Worm (Caenorhabditis elegans) whole organism, L3 larva: Measurements from ENCODE around the gene Y49F6A.5.

ENCODE experiments used
- ZK546.5 ChIP-seq: sonication (generic microtip); optimal IDR thresholded peaks from 2 replicates; lab custom pipeline; 2017; ENCODE audit warnings: missing biosample characterization, missing genetic modification characterization
- aly-2 ChIP-seq: fragments of 150-350 bp; optimal IDR thresholded peaks from 2 replicates; lab custom pipeline; 2014; ENCODE audit warnings: missing biosample characterization, missing genetic modification characterization
- ama-1 ChIP-seq: fragments of 150-350 bp; optimal IDR thresholded peaks from 2 replicates; lab custom pipeline; 2018
- ceh-28 ChIP-seq: fragments of 150-350 bp; optimal IDR thresholded peaks from 2 replicates; lab custom pipeline; 2014; ENCODE audit warnings: missing biosample characterization, missing genetic modification reagents, missing genetic modification characterization
- ceh-82 ChIP-seq: fragments of 150-350 bp; optimal IDR thresholded peaks from 2 replicates; lab custom pipeline; 2014; ENCODE audit warnings: missing biosample characterization, missing genetic modification characterization
- daf-12 ChIP-seq: fragments of 150-350 bp; optimal IDR thresholded peaks from 2 replicates; lab custom pipeline; 2014; ENCODE audit warnings: missing biosample characterization, missing genetic modification reagents, missing genetic modification characterization
- egl-27 ChIP-seq: sonication (generic microtip); optimal IDR thresholded peaks from 4 replicates; lab custom pipeline; 2017; ENCODE audit warnings: missing biosample characterization, missing genetic modification reagents, missing genetic modification characterization
- egl-5 ChIP-seq: fragments of 150-350 bp; optimal IDR thresholded peaks from 2 replicates; lab custom pipeline; 2017; ENCODE audit warnings: missing biosample characterization, missing genetic modification reagents, missing genetic modification characterization, inconsistent platforms
- elt-1 ChIP-seq: fragments of 150-350 bp; optimal IDR thresholded peaks from 2 replicates; lab custom pipeline; 2014; ENCODE audit warnings: missing biosample characterization, missing genetic modification characterization
- elt-2 ChIP-seq: sonication (generic microtip); optimal IDR thresholded peaks from 2 replicates; lab custom pipeline; 2016; ENCODE audit warnings: missing genetic modification reagents, mild to moderate bottlenecking, missing genetic modification characterization, missing compliant biosample characterization
- elt-3 ChIP-seq, 3 experiments: fragments of 150-350 bp in 1 of 3; sonication (generic microtip) in 2 of 3; optimal IDR thresholded peaks; 2 replicates in 2 of 3; 4 replicates in 1 of 3; lab custom pipeline; 2014 to 2017; ENCODE audit warnings: missing biosample characterization in 3 of 3, missing genetic modification characterization in 3 of 3
- eor-1 ChIP-seq, 2 experiments: fragments of 150-350 bp; optimal IDR thresholded peaks; 2 replicates each; lab custom pipeline; 2014 to 2018; ENCODE audit warnings: missing biosample characterization in 2 of 2, missing genetic modification characterization in 2 of 2
- hmg-11 ChIP-seq: sonication (generic microtip); optimal IDR thresholded peaks from 2 replicates; lab custom pipeline; 2016; ENCODE audit warnings: missing genetic modification characterization, missing compliant biosample characterization
- jun-1 ChIP-seq: fragments of 150-350 bp; optimal IDR thresholded peaks from 2 replicates; lab custom pipeline; 2014; ENCODE audit warnings: missing biosample characterization, missing genetic modification reagents, missing genetic modification characterization
- lin-15B ChIP-seq: fragments of 150-350 bp; optimal IDR thresholded peaks from 2 replicates; lab custom pipeline; 2014; ENCODE audit warnings: missing biosample characterization, missing genetic modification characterization
- lin-39 ChIP-seq: fragments of 150-350 bp; optimal IDR thresholded peaks from 2 replicates; lab custom pipeline; 2018; ENCODE audit warnings: missing biosample characterization, missing genetic modification reagents, missing genetic modification characterization
- lsy-12 ChIP-seq: sonication (generic microtip); optimal IDR thresholded peaks from 2 replicates; lab custom pipeline; 2016; ENCODE audit warnings: mild to moderate bottlenecking, missing genetic modification characterization, missing compliant biosample characterization
- mdl-1 ChIP-seq: fragments of 150-350 bp; optimal IDR thresholded peaks from 2 replicates; lab custom pipeline; 2014; ENCODE audit warnings: missing biosample characterization, missing genetic modification characterization
- mml-1 ChIP-seq: fragments of 150-350 bp; sonication (generic microtip); optimal IDR thresholded peaks from 3 replicates; lab custom pipeline; 2014; ENCODE audit warnings: missing biosample characterization, missing genetic modification characterization
- nfya-1 ChIP-seq: sonication (generic microtip); optimal IDR thresholded peaks from 2 replicates; lab custom pipeline; 2017; ENCODE audit warnings: missing genetic modification characterization, mild to moderate bottlenecking, missing compliant biosample characterization, antibody characterized with exemption, moderate library complexity; ENCODE audit not compliant: insufficient read depth
- nhr-11 ChIP-seq: fragments of 150-350 bp; optimal IDR thresholded peaks from 2 replicates; lab custom pipeline; 2014; ENCODE audit warnings: missing biosample characterization, missing genetic modification characterization
- nhr-23 ChIP-seq: fragments of 150-350 bp; optimal IDR thresholded peaks from 2 replicates; lab custom pipeline; 2014; ENCODE audit warnings: missing biosample characterization, missing genetic modification reagents, missing genetic modification characterization
- nhr-237 ChIP-seq: fragments of 150-350 bp; optimal IDR thresholded peaks from 2 replicates; lab custom pipeline; 2014; ENCODE audit warnings: missing biosample characterization, missing genetic modification characterization
- nhr-25 ChIP-seq: sonication (generic microtip); optimal IDR thresholded peaks from 2 replicates; lab custom pipeline; 2017; ENCODE audit warnings: missing biosample characterization, missing genetic modification characterization
- nhr-28 ChIP-seq: fragments of 150-350 bp; optimal IDR thresholded peaks from 2 replicates; lab custom pipeline; 2014; ENCODE audit warnings: missing biosample characterization, missing genetic modification characterization
- nhr-43 ChIP-seq: sonication (generic microtip); optimal IDR thresholded peaks from 2 replicates; lab custom pipeline; 2016; ENCODE audit warnings: mild to moderate bottlenecking, missing genetic modification characterization, missing compliant biosample characterization; ENCODE audit not compliant: poor library complexity, severe bottlenecking
- nhr-67 ChIP-seq: fragments of 150-350 bp; optimal IDR thresholded peaks from 2 replicates; lab custom pipeline; 2014; ENCODE audit warnings: missing biosample characterization, missing genetic modification characterization
- pqm-1 ChIP-seq: fragments of 150-350 bp; optimal IDR thresholded peaks from 2 replicates; lab custom pipeline; 2017; ENCODE audit warnings: missing biosample characterization, missing genetic modification characterization, inconsistent platforms
- sea-2 ChIP-seq: fragments of 150-350 bp; sonication (generic microtip); optimal IDR thresholded peaks from 4 replicates; lab custom pipeline; 2014; ENCODE audit warnings: missing biosample characterization, missing genetic modification reagents, missing genetic modification characterization
- snpc-4 ChIP-seq: fragments of 150-350 bp; optimal IDR thresholded peaks from 2 replicates; lab custom pipeline; 2014; ENCODE audit warnings: missing biosample characterization, missing genetic modification characterization
- unc-39 ChIP-seq: sonication (generic microtip); optimal IDR thresholded peaks from 4 replicates; lab custom pipeline; 2017; ENCODE audit warnings: missing biosample characterization, missing genetic modification characterization
- ztf-11 ChIP-seq: fragments of 150-350 bp; optimal IDR thresholded peaks from 2 replicates; lab custom pipeline; 2014; ENCODE audit warnings: missing biosample characterization, missing genetic modification characterization
- ztf-4 ChIP-seq: fragments of 150-350 bp; optimal IDR thresholded peaks from 2 replicates; lab custom pipeline; 2014; ENCODE audit warnings: missing biosample characterization, missing genetic modification characterization

Gene Y49F6A.5

ce11 chrII:3639238-3639637 is 29.6 kb upstream of the Y49F6A.5 start, which contains the start of gene fbxb-31:
Gene fbxb-31, minus strand, starts transcription at chrII:3639338.
- TF ChIP-seq nhr-23 (tag; lab: Kevin White, UChicago) = no peak
- no peak for TF ChIP-seq pqm-1 (tag; lab: Kevin White, UChicago)
- no peak for TF ChIP-seq sea-2 (GFP tag; lab: Kevin White, UChicago)
- no peak for TF ChIP-seq elt-2 (tag; lab: Kevin White, UChicago)
- no peak for TF ChIP-seq eor-1 (tag; optimal IDR thresholded peaks at IDR 0.05; lab: Kevin White, UChicago)
- TF ChIP-seq nfya-1 (tag; lab: Kevin White, UChicago) = no peak
- TF ChIP-seq jun-1 = no peak
- TF ChIP-seq aly-2 (tag; lab: Kevin White, UChicago) = no peak

ce11 chrII:3634765-3635164 is 25.1 kb upstream of the Y49F6A.5 start:
- TF ChIP-seq ztf-11 (tag; lab: Kevin White, UChicago) = no peak
- TF ChIP-seq lin-39 (tag; lab: Kevin White, UChicago) = no peak
- TF ChIP-seq nhr-25 = no peak
- no peak for TF ChIP-seq hmg-11 (tag; lab: Kevin White, UChicago)
- TF ChIP-seq unc-39 (tag; lab: Kevin White, UChicago) = no peak
- TF ChIP-seq elt-2 (tag; lab: Kevin White, UChicago) = no peak
- TF ChIP-seq ama-1 (lab: Kevin White, UChicago) = no peak
- TF ChIP-seq elt-3 (tag; optimal IDR thresholded peaks at IDR 0.05; lab: Kevin White, UChicago) = no peak
- no peak for TF ChIP-seq nhr-67 (tag; lab: Kevin White, UChicago)
- no peak for TF ChIP-seq elt-1
- TF ChIP-seq pqm-1 (tag; lab: Kevin White, UChicago) = no peak
- no peak for TF ChIP-seq lin-15B (tag; lab: Kevin White, UChicago)
- TF ChIP-seq egl-27 (tag; lab: Kevin White, UChicago) = no peak
- no peak for TF ChIP-seq aly-2 (tag; lab: Kevin White, UChicago)
- no peak for TF ChIP-seq nhr-23 (tag; lab: Kevin White, UChicago)
- no peak for TF ChIP-seq ceh-82 (tag; lab: Kevin White, UChicago)
- TF ChIP-seq nhr-43 = no peak
- TF ChIP-seq jun-1 = no peak
- TF ChIP-seq, all 47 proteins: peak for 0

ce11 chrII:3630810-3631209 is 21.1 kb upstream of the Y49F6A.5 start, which contains the start of gene M151.2:
Gene M151.2, plus strand, starts transcription at chrII:3631110.
- TF ChIP-seq jun-1 = no peak
- TF ChIP-seq lsy-12 (tag; lab: Kevin White, UChicago) = no peak
- TF ChIP-seq nhr-11 (tag; lab: Kevin White, UChicago) = no peak
- no peak for TF ChIP-seq nhr-67 (tag; lab: Kevin White, UChicago)
- TF ChIP-seq daf-12 (tag; lab: Kevin White, UChicago) = no peak
- TF ChIP-seq ama-1 (lab: Kevin White, UChicago) = no peak

ce11 chrII:3626872-3627271 is 17.2 kb upstream of the Y49F6A.5 start, which contains the start of gene M151.3:
Gene M151.3, plus strand, starts transcription at chrII:3627172.
- TF ChIP-seq ZK546.5 (tag; lab: Kevin White, UChicago) = no peak

- TF ChIP-seq mdl-1 (tag; lab: Kevin White, UChicago) = no peak
- TF ChIP-seq mml-1 (tag; lab: Kevin White, UChicago) = no peak
- no peak for TF ChIP-seq ztf-11 (tag; lab: Kevin White, UChicago)
- TF ChIP-seq nhr-67 (tag; lab: Kevin White, UChicago) = no peak
- TF ChIP-seq snpc-4 (tag; lab: Kevin White, UChicago) = no peak
- no peak for TF ChIP-seq sea-2 (GFP tag; lab: Kevin White, UChicago)
- no peak for TF ChIP-seq elt-3 (tag; optimal IDR thresholded peaks at IDR 0.05; lab: Kevin White, UChicago)
- TF ChIP-seq ceh-28 (tag; lab: Kevin White, UChicago) = no peak
- no peak for TF ChIP-seq nhr-28
Observed at ce11 chrII:3622014-3622413, 12.3 kb upstream of the Y49F6A.5 start, which contains the start of gene M151.7. Gene M151.7, plus strand, starts transcription at chrII:3622314.

- TF ChIP-seq snpc-4 (tag; lab: Kevin White, UChicago) (no peak), nhr-237 (tag; lab: Kevin White, UChicago) (no peak), lin-15B (tag; lab: Kevin White, UChicago) (no peak), mdl-1 (tag; lab: Kevin White, UChicago) (no peak), elt-3 (tag; optimal IDR thresholded peaks at IDR 0.05; lab: Kevin White, UChicago) (no peak), ztf-4 (no peak), egl-5 (tag; lab: Kevin White, UChicago) (no peak), nhr-43 (no peak), nhr-25 (no peak)
Observed at ce11 chrII:3620862-3621261, 11.2 kb upstream of the Y49F6A.5 start.
